Worm (Caenorhabditis elegans) whole organism, mixed stage, embryonic: ENCODE results near the gene col-175.

Source experiments
- ceh-39 ChIP-seq: fragments of 150-350 bp; optimal IDR thresholded peaks from 2 replicates; lab custom pipeline; 2014; ENCODE audit warnings: missing biosample characterization, missing genetic modification characterization
- ceh-83 ChIP-seq: fragments of 200-800 bp; sonication (Bioruptor generic); optimal IDR thresholded peaks from 2 replicates; lab custom pipeline; 2018; ENCODE audit warnings: mild to moderate bottlenecking, missing genetic modification characterization, missing compliant biosample characterization
- ces-1 ChIP-seq: fragments of 150-350 bp; optimal IDR thresholded peaks from 2 replicates; lab custom pipeline; 2014; ENCODE audit warnings: missing biosample characterization, missing genetic modification reagents, missing genetic modification characterization
- cnd-1 ChIP-seq: fragments of 200-800 bp; sonication (Bioruptor generic); optimal IDR thresholded peaks from 2 replicates; lab custom pipeline; 2018; ENCODE audit warnings: mild to moderate bottlenecking, missing genetic modification characterization, missing compliant biosample characterization
- drap-1 ChIP-seq: fragments of 200-800 bp; sonication (Bioruptor generic); optimal IDR thresholded peaks from 3 replicates; lab custom pipeline; 2018; ENCODE audit warnings: mild to moderate bottlenecking, missing genetic modification characterization, missing compliant biosample characterization
- elt-1 ChIP-seq: sonication (generic microtip); optimal IDR thresholded peaks from 2 replicates; lab custom pipeline; 2017; ENCODE audit warnings: missing genetic modification characterization, mild to moderate bottlenecking, missing compliant biosample characterization, antibody characterized with exemption, moderate library complexity, borderline replicate concordance; ENCODE audit not compliant: insufficient read depth
- elt-3 ChIP-seq: fragments of 150-350 bp; optimal IDR thresholded peaks from 2 replicates; lab custom pipeline; 2014; ENCODE audit warnings: missing biosample characterization, missing genetic modification characterization
- flh-1 ChIP-seq: fragments of 200-800 bp; sonication (Bioruptor generic); optimal IDR thresholded peaks from 2 replicates; lab custom pipeline; 2018; ENCODE audit warnings: mild to moderate bottlenecking, missing genetic modification characterization, moderate library complexity, missing compliant biosample characterization
- ham-2 ChIP-seq: fragments of 200-800 bp; sonication (Bioruptor generic); optimal IDR thresholded peaks from 2 replicates; lab custom pipeline; 2018; ENCODE audit warnings: mild to moderate bottlenecking, missing genetic modification characterization, missing compliant biosample characterization
- hlh-1 ChIP-seq: fragments of 150-350 bp; optimal IDR thresholded peaks from 2 replicates; lab custom pipeline; 2014; ENCODE audit warnings: missing biosample characterization, missing genetic modification reagents, missing genetic modification characterization
- lin-13 ChIP-seq: fragments of 150-350 bp; optimal IDR thresholded peaks from 2 replicates; lab custom pipeline; 2014; ENCODE audit warnings: missing biosample characterization, missing genetic modification characterization
- lin-32 ChIP-seq: fragments of 200-800 bp; sonication (Bioruptor generic); optimal IDR thresholded peaks from 2 replicates; lab custom pipeline; 2018; ENCODE audit warnings: mild to moderate bottlenecking, missing genetic modification characterization, missing compliant biosample characterization
- lsy-2 ChIP-seq: fragments of 150-350 bp; optimal IDR thresholded peaks from 2 replicates; lab custom pipeline; 2014; ENCODE audit warnings: missing biosample characterization, missing genetic modification characterization
- mab-5 ChIP-seq: fragments of 150-350 bp; optimal IDR thresholded peaks from 2 replicates; lab custom pipeline; 2014; ENCODE audit warnings: missing biosample characterization, missing genetic modification characterization
- mep-1 ChIP-seq: fragments of 150-350 bp; optimal IDR thresholded peaks from 2 replicates; lab custom pipeline; 2017; ENCODE audit warnings: missing biosample characterization, missing genetic modification reagents, missing genetic modification characterization, inconsistent platforms
- mls-2 ChIP-seq: sonication (generic microtip); optimal IDR thresholded peaks from 2 replicates; lab custom pipeline; 2016; ENCODE audit warnings: mild to moderate bottlenecking, missing genetic modification characterization, moderate library complexity, missing compliant biosample characterization
- nhr-12 ChIP-seq: fragments of 150-350 bp; optimal IDR thresholded peaks from 2 replicates; lab custom pipeline; 2014; ENCODE audit warnings: missing biosample characterization, missing genetic modification characterization
- nhr-237 ChIP-seq: fragments of 150-350 bp; optimal IDR thresholded peaks from 2 replicates; lab custom pipeline; 2014; ENCODE audit warnings: missing biosample characterization, missing genetic modification characterization
- nhr-28 ChIP-seq: fragments of 150-350 bp; optimal IDR thresholded peaks from 2 replicates; lab custom pipeline; 2014; ENCODE audit warnings: missing biosample characterization, missing genetic modification characterization
- pha-4 ChIP-seq: fragments of 150-350 bp; optimal IDR thresholded peaks from 2 replicates; lab custom pipeline; 2018; ENCODE audit warnings: missing biosample characterization, missing genetic modification reagents, missing genetic modification characterization
- sem-2 ChIP-seq: fragments of 200-800 bp; sonication (Bioruptor generic); optimal IDR thresholded peaks from 2 replicates; lab custom pipeline; 2018; ENCODE audit warnings: mild to moderate bottlenecking, missing genetic modification characterization, missing compliant biosample characterization
- snpc-4 ChIP-seq: fragments of 150-350 bp; optimal IDR thresholded peaks from 2 replicates; lab custom pipeline; 2014; ENCODE audit warnings: missing biosample characterization, missing genetic modification characterization
- sptf-1 ChIP-seq: sonication (generic microtip); optimal IDR thresholded peaks from 2 replicates; lab custom pipeline; 2017; ENCODE audit warnings: mild to moderate bottlenecking, missing genetic modification characterization, moderate library complexity, missing compliant biosample characterization
- tbx-8 ChIP-seq: fragments of 200-800 bp; sonication (Bioruptor generic); optimal IDR thresholded peaks from 2 replicates; lab custom pipeline; 2018; ENCODE audit warnings: mild to moderate bottlenecking, missing genetic modification characterization, moderate library complexity, missing compliant biosample characterization
- unc-120 ChIP-seq: sonication (generic microtip); optimal IDR thresholded peaks from 2 replicates; lab custom pipeline; 2017; ENCODE audit warnings: missing genetic modification characterization, missing compliant biosample characterization; ENCODE audit not compliant: poor library complexity, severe bottlenecking
- unc-62 ChIP-seq: fragments of 150-350 bp; optimal IDR thresholded peaks from 2 replicates; lab custom pipeline; 2014; ENCODE audit warnings: missing biosample characterization, missing genetic modification reagents, missing genetic modification characterization
- zip-8 ChIP-seq: fragments of 150-350 bp; optimal IDR thresholded peaks from 2 replicates; lab custom pipeline; 2014; ENCODE audit warnings: missing biosample characterization, missing genetic modification characterization
- ztf-11 ChIP-seq: fragments of 150-350 bp; optimal IDR thresholded peaks from 2 replicates; lab custom pipeline; 2014; ENCODE audit warnings: missing biosample characterization, missing genetic modification characterization

col-175 gene

ce11 chrX:9195375-9196098 lies 38.9 kb downstream of the col-175 start:
- TF ChIP-seq ces-1 (GFP tag; lab: Kevin White, UChicago) (no peak), tbx-8 (GFP tag; lab: Kevin White, UChicago) (no peak), lin-32 (GFP tag; lab: Kevin White, UChicago) (no peak), elt-1 (tag; lab: Kevin White, UChicago) (no peak), sptf-1 (tag; lab: Kevin White, UChicago) (no peak), unc-62 (GFP tag; lab: Kevin White, UChicago) (no peak), elt-3 (tag; lab: Kevin White, UChicago) (no peak), snpc-4 (tag; lab: Kevin White, UChicago) (no peak), cnd-1 (tag; lab: Kevin White, UChicago) (no peak), nhr-12 (tag; lab: Kevin White, UChicago) (no peak), mab-5 (tag; lab: Kevin White, UChicago) (no peak), ceh-39 (tag; lab: Kevin White, UChicago) (no peak), ceh-83 (GFP tag; lab: Kevin White, UChicago) (no peak), ham-2 (GFP tag; lab: Kevin White, UChicago) (no peak), ztf-11 (tag; lab: Kevin White, UChicago) (no peak), zip-8 (tag; lab: Kevin White, UChicago) (no peak), mep-1 (tag; lab: Kevin White, UChicago) (no peak), drap-1 (no peak), flh-1 (GFP tag; lab: Kevin White, UChicago) (no peak)
- TF ChIP-seq, all 35 proteins: peak for 0

- TF ChIP-seq ztf-11 (tag; lab: Kevin White, UChicago) (no peak), pha-4 (tag; lab: Kevin White, UChicago) (no peak), drap-1 (no peak)
These were observed 40.3 kb downstream of the col-175 start for ce11 chrX:9194081-9194480.

ce11 chrX:9191795-9192494 lies 42.5 kb downstream of the col-175 start, which contains the start of gene Y81B9A.1:
Gene Y81B9A.1, plus strand, starts transcription at chrX:9192444.
- TF ChIP-seq nhr-237 (tag; lab: Kevin White, UChicago) (no peak), mep-1 (tag; lab: Kevin White, UChicago) (no peak), unc-120 (tag; lab: Kevin White, UChicago) (peak; percentile 23)

- TF ChIP-seq ceh-83 (GFP tag; lab: Kevin White, UChicago) (no peak), elt-1 (tag; lab: Kevin White, UChicago) (no peak), sem-2 (GFP tag; lab: Kevin White, UChicago) (no peak), lsy-2 (tag; lab: Kevin White, UChicago) (no peak), nhr-28 (tag; lab: Kevin White, UChicago) (no peak), drap-1 (no peak), mls-2 (tag; lab: Kevin White, UChicago) (no peak), pha-4 (tag; lab: Kevin White, UChicago) (no peak), ces-1 (GFP tag; lab: Kevin White, UChicago) (no peak), ham-2 (GFP tag; lab: Kevin White, UChicago) (no peak), hlh-1 (tag; lab: Kevin White, UChicago) (no peak), lin-13 (tag; lab: Kevin White, UChicago) (no peak), cnd-1 (tag; lab: Kevin White, UChicago) (no peak)
- TF ChIP-seq, all 35 proteins: peak for 0
These were observed 50.6 kb downstream of the col-175 start, which contains the start of gene Y81B9A.2 for ce11 chrX:9183836-9184235. Gene Y81B9A.2, plus strand, starts transcription at chrX:9184136.
